Fruit fly (Drosophila melanogaster) whole organism, prepupa: ENCODE data around the gene CG43054.

Source experiments
- CG16779 ChIP-seq: fragments of 200-800 bp; sonication (Bioruptor generic); optimal IDR thresholded peaks from 3 replicates; lab custom pipeline; 2017; ENCODE audit warnings: missing biosample characterization, mild to moderate bottlenecking, missing genetic modification characterization
- CG6854 ChIP-seq: fragments of 200-800 bp; sonication (Bioruptor generic); optimal IDR thresholded peaks from 2 replicates; lab custom pipeline; 2017; ENCODE audit warnings: missing biosample characterization, mild to moderate bottlenecking, missing genetic modification characterization
- Eip78C ChIP-seq: fragments of 200-800 bp; sonication (Bioruptor generic); peaks from one replicate; lab custom pipeline; 2016; ENCODE audit warnings: missing biosample characterization, missing genetic modification characterization
- Hr38 ChIP-seq: sonication (Bioruptor generic); optimal IDR thresholded peaks from 2 replicates; lab custom pipeline; 2016; ENCODE audit warnings: missing biosample characterization, missing genetic modification characterization
- Hr39 ChIP-seq: fragments of 200-800 bp; sonication (Bioruptor generic); optimal IDR thresholded peaks from 2 replicates; lab custom pipeline; 2016; ENCODE audit warnings: missing biosample characterization, missing genetic modification characterization
- Lpt ChIP-seq: fragments of 200-800 bp; sonication (Bioruptor generic); optimal IDR thresholded peaks from 3 replicates; lab custom pipeline; 2016; ENCODE audit warnings: missing biosample characterization, missing genetic modification characterization
- Met ChIP-seq: fragments of 200-800 bp; sonication (Bioruptor generic); optimal IDR thresholded peaks from 3 replicates; lab custom pipeline; 2016; ENCODE audit warnings: missing biosample characterization, missing genetic modification characterization
- eg ChIP-seq: fragments of 200-800 bp; sonication (Bioruptor generic); IDR thresholded peaks from 3 replicates; pipeline ENCODE4 v1.3.6; 2022; ENCODE audit warnings: missing biosample characterization, missing genetic modification characterization

DNA sequence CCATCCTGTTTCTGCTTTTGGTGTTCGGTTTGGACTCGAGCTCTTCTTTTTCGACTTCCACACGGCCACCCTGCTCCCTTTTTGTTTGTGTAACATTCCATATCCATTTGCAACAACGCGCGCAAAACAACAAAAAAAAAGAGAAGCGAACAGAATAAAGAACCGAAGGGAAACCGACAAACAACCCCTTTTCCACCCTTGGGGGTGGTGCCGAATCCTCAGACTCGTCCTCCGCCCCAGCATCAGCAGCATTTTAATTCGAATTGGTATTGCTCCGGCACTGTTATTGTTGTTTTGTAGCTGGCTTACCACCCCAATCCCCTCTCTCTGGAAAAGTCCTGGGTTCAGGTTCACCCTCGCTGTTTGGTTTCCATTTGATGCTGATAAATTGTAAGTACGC is 42.7 kb upstream of the CG43054 start:
- TF ChIP-seq eg (GFP tag; lab: Robert Waterston, UW) (no peak), CG6854 (no peak), CG16779 (tag; lab: Kevin White, UChicago) (no peak), Hr38 (GFP tag; lab: Kevin White, UChicago) (no peak), Lpt (GFP tag; lab: Kevin White, UChicago) (no peak), Hr39 (no peak), Eip78C (peak; percentile 2), Met (GFP tag; lab: Kevin White, UChicago) (no peak)
